Worm (Caenorhabditis elegans) whole organism, L1 larva: ENCODE data around the gene R166.3.

Experiments
- hlh-17 ChIP-seq: fragments of 200-800 bp; sonication (Bioruptor generic); optimal IDR thresholded peaks from 2 replicates; lab custom pipeline; 2018; ENCODE audit warnings: missing genetic modification characterization, mild to moderate bottlenecking, missing compliant biosample characterization, moderate library complexity, borderline replicate concordance
- hpl-2 ChIP-seq: fragments of 150-350 bp; optimal IDR thresholded peaks from 2 replicates; lab custom pipeline; 2014; ENCODE audit warnings: missing biosample characterization, missing genetic modification reagents, missing genetic modification characterization
- nhr-28 ChIP-seq: fragments of 150-350 bp; optimal IDR thresholded peaks from 2 replicates; lab custom pipeline; 2014; ENCODE audit warnings: missing biosample characterization, missing genetic modification characterization

DNA sequence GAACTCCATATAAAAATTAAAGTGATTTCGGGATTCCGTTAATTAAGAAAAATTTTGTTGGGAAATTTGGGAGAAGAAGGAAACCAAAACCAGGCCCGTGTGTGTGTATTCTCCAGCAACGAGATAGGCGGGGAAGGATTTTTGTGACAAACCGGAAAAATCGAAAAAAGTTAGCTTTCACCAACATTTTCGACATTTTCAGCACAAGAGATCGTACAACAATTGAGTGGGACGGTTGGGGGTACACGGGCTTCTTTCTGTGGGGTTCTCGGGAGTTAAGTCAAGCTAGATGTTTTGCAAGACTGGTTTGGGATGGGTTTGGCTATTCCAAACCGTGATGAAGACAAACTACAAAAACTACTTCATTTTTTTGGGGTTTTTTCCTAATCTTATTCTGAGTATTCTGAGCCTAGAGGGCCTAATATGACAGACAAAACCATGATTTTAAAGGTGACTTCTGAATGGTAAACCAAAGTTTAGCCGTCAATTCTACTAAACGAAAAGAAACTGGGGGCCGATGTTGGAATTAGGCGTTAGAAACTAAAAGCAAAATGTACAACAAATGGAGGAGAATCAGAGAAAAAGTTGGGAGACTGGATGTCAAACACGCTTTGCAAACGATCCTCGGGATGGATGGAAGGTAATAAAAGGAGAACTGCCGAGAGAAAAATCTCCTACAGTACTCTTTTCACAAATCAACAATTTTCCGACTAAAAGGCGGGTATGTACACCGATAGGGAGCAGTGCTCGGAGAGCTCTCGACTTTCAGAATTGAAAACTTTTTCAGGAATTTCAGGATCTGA lies 3.7 kb upstream of the R166.3 start:
- no peak for TF ChIP-seq hlh-17 (GFP tag; lab: Kevin White, UChicago)
- no peak for TF ChIP-seq hpl-2 (GFP tag; lab: Kevin White, UChicago)
- TF ChIP-seq nhr-28 (tag; lab: Kevin White, UChicago), result no peak
